Worm (Caenorhabditis elegans): ENCODE results near the gene F17C11.11.
A peak's percentile ranks its signal among the peaks of the same experiment; 100 is the strongest.

Gene F17C11.11

ce11 chrV:10897172-10897571, 41.4 kb downstream of the F17C11.11 start (continued):
- TF ChIP-seq nhr-11 (tag; optimal IDR thresholded peaks at IDR 0.05) (peak; percentile 99), sptf-1 (tag; optimal IDR thresholded peaks at IDR 0.05) (no peak), sup-37 (GFP tag; optimal IDR thresholded peaks at IDR 0.05) (peak; percentile 97), egl-27 (tag; optimal IDR thresholded peaks at IDR 0.05) (peak; percentile 83 to 87), blmp-1 (tag; optimal IDR thresholded peaks at IDR 0.05) (peak; percentile 92), hlh-4 (tag; optimal IDR thresholded peaks at IDR 0.05) (peak; percentile 70), hlh-17 (GFP tag; optimal IDR thresholded peaks at IDR 0.05; ENCODE audit: borderline replicate concordance) (peak; percentile 37), ceh-90 (tag; optimal IDR thresholded peaks at IDR 0.05) (peak; percentile 76), zag-1 (tag; optimal IDR thresholded peaks at IDR 0.05) (peak; percentile 94), snpc-4 (tag; optimal IDR thresholded peaks at IDR 0.05) (peak; percentile 93), xbp-1 (tag; optimal IDR thresholded peaks at IDR 0.05) (peak; percentile 99), ceh-8 (GFP tag; optimal IDR thresholded peaks at IDR 0.05) (peak; percentile 98), isw-1 (GFP tag; IDR thresholded peaks at IDR 0.05) (peak; percentile 96), egl-13 (tag; optimal IDR thresholded peaks at IDR 0.05) (peak; percentile 98), lir-3 (tag; optimal IDR thresholded peaks at IDR 0.05; ENCODE audit: poor library complexity) (peak; percentile 94), nhr-85 (tag) (peak; percentile 100), swsn-7 (tag; optimal IDR thresholded peaks at IDR 0.05) (peak; percentile 99), C34B4.2 (tag; optimal IDR thresholded peaks at IDR 0.05) (peak; percentile 94), zip-4 (GFP tag; optimal IDR thresholded peaks at IDR 0.05) (peak; percentile 94), unc-130 (tag; optimal IDR thresholded peaks at IDR 0.05) (peak; percentile 99), mep-1 (tag; optimal IDR thresholded peaks at IDR 0.05) (peak; percentile 99), nhr-77 (tag; optimal IDR thresholded peaks at IDR 0.05) (peak; percentile 97), fos-1 (tag; optimal IDR thresholded peaks at IDR 0.05) (peak; percentile 97), ets-5 (GFP tag; IDR thresholded peaks at IDR 0.05) (no peak), mef-2 (tag; optimal IDR thresholded peaks at IDR 0.05) (peak; percentile 88), fkh-10 (GFP tag; optimal IDR thresholded peaks at IDR 0.05) (peak; percentile 96), fkh-4 (tag; optimal IDR thresholded peaks at IDR 0.05; ENCODE audit: borderline replicate concordance) (peak; percentile 88), ceh-88 (GFP tag; IDR thresholded peaks at IDR 0.05) (peak; percentile 96), F16B12.6 (tag; optimal IDR thresholded peaks at IDR 0.05) (peak; percentile 71), ama-1 (optimal IDR thresholded peaks at IDR 0.05) (peak; percentile 79), grh-1 (GFP tag; IDR thresholded peaks at IDR 0.05) (peak; percentile 99), lsy-2 (tag; optimal IDR thresholded peaks at IDR 0.05) (peak; percentile 97), ztf-11 (tag; optimal IDR thresholded peaks at IDR 0.05) (peak; percentile 56 to 97), aha-1 (tag; optimal IDR thresholded peaks at IDR 0.05) (peak; percentile 97), lin-14 (GFP tag; optimal IDR thresholded peaks at IDR 0.05) (peak; percentile 99), lin-13 (GFP tag; optimal IDR thresholded peaks at IDR 0.05) (peak; percentile 99), lin-15B (tag; optimal IDR thresholded peaks at IDR 0.05) (peak; percentile 98), ceh-63 (GFP tag; optimal IDR thresholded peaks at IDR 0.05) (peak; percentile 89), alr-1 (tag; optimal IDR thresholded peaks at IDR 0.05; ENCODE audit: borderline replicate concordance) (no peak), unc-62 (GFP tag; optimal IDR thresholded peaks at IDR 0.05) (peak; percentile 54), skn-1 (tag; optimal IDR thresholded peaks at IDR 0.05) (peak; percentile 97), Y116A8C.19 (tag; optimal IDR thresholded peaks at IDR 0.05; ENCODE audit: borderline replicate concordance) (peak; percentile 59), mab-9 (GFP tag; IDR thresholded peaks at IDR 0.05) (peak; percentile 96), irx-1 (tag; optimal IDR thresholded peaks at IDR 0.05) (peak; percentile 98), ces-1 (GFP tag; optimal IDR thresholded peaks at IDR 0.05) (no peak), pax-3 (tag; optimal IDR thresholded peaks at IDR 0.05) (peak; percentile 99), lin-35 (GFP tag; optimal IDR thresholded peaks at IDR 0.05) (peak; percentile 100), nhr-12 (tag; optimal IDR thresholded peaks at IDR 0.05) (peak; percentile 31), elt-2 (tag; optimal IDR thresholded peaks at IDR 0.05) (peak; percentile 97), nhr-19 (GFP tag; conservative IDR thresholded peaks at IDR 0.05) (peak; percentile 99), mdl-1 (tag; optimal IDR thresholded peaks at IDR 0.05) (peak; percentile 43 to 97), efl-3 (GFP tag; optimal IDR thresholded peaks at IDR 0.05) (peak; percentile 98), hpl-2 (GFP tag; optimal IDR thresholded peaks at IDR 0.05) (peak; percentile 84)
